Worm (Caenorhabditis elegans) whole organism, L1 larva: ENCODE data around the gene T25D3.4.

Experiments used
- fkh-10 ChIP-seq: sonication (generic microtip); optimal IDR thresholded peaks from 2 replicates; lab custom pipeline; 2017; ENCODE audit warnings: missing biosample characterization, missing genetic modification reagents, missing genetic modification characterization
- jun-1 ChIP-seq: fragments of 150-350 bp; optimal IDR thresholded peaks from 2 replicates; lab custom pipeline; 2014; ENCODE audit warnings: missing biosample characterization, missing genetic modification reagents, missing genetic modification characterization
- lin-13 ChIP-seq: fragments of 150-350 bp; optimal IDR thresholded peaks from 2 replicates; lab custom pipeline; 2014; ENCODE audit warnings: missing biosample characterization, missing genetic modification reagents, missing genetic modification characterization
- snpc-4 ChIP-seq: fragments of 150-350 bp; optimal IDR thresholded peaks from 2 replicates; lab custom pipeline; 2014; ENCODE audit warnings: missing biosample characterization, missing genetic modification characterization
- tbx-2 ChIP-seq: sonication (generic microtip); optimal IDR thresholded peaks from 2 replicates; lab custom pipeline; 2016; ENCODE audit warnings: missing genetic modification characterization, missing compliant biosample characterization

ce11 chrII:108865-109264 is 38.2 kb upstream of the T25D3.4 start, which contains the start of gene C50D2.2:
- TF ChIP-seq tbx-2 (tag; lab: Kevin White, UChicago) (no peak), fkh-10 (GFP tag; lab: Kevin White, UChicago) (no peak), snpc-4 (no peak), lin-13 (GFP tag; lab: Kevin White, UChicago) (no peak), jun-1 (tag; lab: Kevin White, UChicago) (no peak)
